Worm (Caenorhabditis elegans) whole organism, late embryonic: Measurements from ENCODE around the gene C04G6.4.

Source experiments
- C08G9.2 ChIP-seq: sonication (generic microtip); optimal IDR thresholded peaks from 2 replicates; lab custom pipeline; 2016; ENCODE audit warnings: mild to moderate bottlenecking, missing genetic modification characterization, moderate library complexity, missing compliant biosample characterization
- Y22D7AL.16 ChIP-seq: sonication (generic microtip); optimal IDR thresholded peaks from 2 replicates; lab custom pipeline; 2016; ENCODE audit warnings: missing genetic modification characterization, missing compliant biosample characterization
- ama-1 ChIP-seq: fragments of 150-350 bp; optimal IDR thresholded peaks from 2 replicates; lab custom pipeline; 2014
- ceh-22 ChIP-seq: sonication (generic microtip); optimal IDR thresholded peaks from 2 replicates; lab custom pipeline; 2017; ENCODE audit warnings: missing biosample characterization, missing genetic modification characterization
- dve-1 ChIP-seq: sonication (generic microtip); optimal IDR thresholded peaks from 2 replicates; lab custom pipeline; 2017; ENCODE audit warnings: antibody characterized with exemption, mild to moderate bottlenecking, missing genetic modification characterization, missing compliant biosample characterization
- fkh-10 ChIP-seq: fragments of 150-350 bp; optimal IDR thresholded peaks from 2 replicates; lab custom pipeline; 2014; ENCODE audit warnings: missing biosample characterization, missing genetic modification reagents, missing genetic modification characterization
- fkh-6 ChIP-seq: sonication (generic microtip); optimal IDR thresholded peaks from 2 replicates; lab custom pipeline; 2016; ENCODE audit warnings: missing genetic modification characterization, missing compliant biosample characterization
- hlh-8 ChIP-seq: sonication (generic microtip); optimal IDR thresholded peaks from 2 replicates; lab custom pipeline; 2016; ENCODE audit warnings: missing genotype, missing genetic modification characterization, missing compliant biosample characterization
- lin-11 ChIP-seq: fragments of 200-800 bp; sonication (Bioruptor generic); optimal IDR thresholded peaks from 2 replicates; lab custom pipeline; 2018; ENCODE audit warnings: mild to moderate bottlenecking, missing genetic modification characterization, missing compliant biosample characterization
- nhr-11 ChIP-seq: fragments of 150-350 bp; optimal IDR thresholded peaks from 2 replicates; lab custom pipeline; 2014; ENCODE audit warnings: missing biosample characterization, missing genetic modification characterization
- pqm-1 ChIP-seq: sonication (generic microtip); optimal IDR thresholded peaks from 2 replicates; lab custom pipeline; 2016; ENCODE audit warnings: missing genetic modification characterization, missing compliant biosample characterization
- sox-2 ChIP-seq: fragments of 200-800 bp; sonication (Bioruptor generic); IDR thresholded peaks from 2 replicates; pipeline ENCODE4 v1.3.6; 2022; ENCODE audit warnings: missing genetic modification reagents, missing genetic modification characterization, missing compliant biosample characterization
- unc-55 ChIP-seq: sonication (generic microtip); optimal IDR thresholded peaks from 2 replicates; lab custom pipeline; 2017; ENCODE audit warnings: missing biosample characterization, missing genetic modification reagents, missing genetic modification characterization

- no peak for TF ChIP-seq fkh-10
- TF ChIP-seq sox-2, result no peak
- no peak for TF ChIP-seq hlh-8 (tag; lab: Kevin White, UChicago)
- no peak for TF ChIP-seq fkh-6 (tag; lab: Kevin White, UChicago)
- TF ChIP-seq ceh-22 (tag; lab: Kevin White, UChicago), result no peak
- TF ChIP-seq lin-11, result no peak
- TF ChIP-seq pqm-1 (tag; lab: Kevin White, UChicago), result no peak
- no peak for TF ChIP-seq unc-55
- no peak for TF ChIP-seq nhr-11 (tag; lab: Kevin White, UChicago)
- TF ChIP-seq ama-1, result no peak
- TF ChIP-seq C08G9.2 (tag; lab: Kevin White, UChicago), result no peak
- no peak for TF ChIP-seq dve-1 (tag; lab: Kevin White, UChicago)
- no peak for TF ChIP-seq Y22D7AL.16 (tag; lab: Kevin White, UChicago)
Measured at ce11 chrII:5084225-5084624, 984 bp upstream of the C04G6.4 start.
